Fruit fly (Drosophila melanogaster) whole organism, embryonic: Measurements from ENCODE around the gene Desat1.
A peak's percentile ranks its signal among the peaks of the same experiment; 100 is the strongest.

Experiments
- Antp ChIP-seq: fragments of 200-800 bp; sonication (Bioruptor generic); optimal IDR thresholded peaks from 3 replicates; lab custom pipeline; 2016; ENCODE audit warnings: missing biosample characterization, missing genetic modification characterization
- Bdp1 ChIP-seq: fragments of 200-800 bp; sonication (Bioruptor generic); optimal IDR thresholded peaks from 3 replicates; lab custom pipeline; 2016; ENCODE audit warnings: missing biosample characterization, missing genetic modification characterization
- Bteb2 ChIP-seq: fragments of 200-800 bp; sonication (Bioruptor generic); optimal IDR thresholded peaks from 2 replicates; lab custom pipeline; 2016; ENCODE audit warnings: missing biosample characterization, missing genetic modification characterization
- CG10565 ChIP-seq: fragments of 200-800 bp; sonication (Bioruptor generic); optimal IDR thresholded peaks from 3 replicates; lab custom pipeline; 2016; ENCODE audit warnings: missing biosample characterization, mild to moderate bottlenecking, missing genetic modification characterization
- CG11085 ChIP-seq: fragments of 200-800 bp; sonication (Bioruptor generic); IDR thresholded peaks from 2 replicates; pipeline ENCODE4 v1.3.6; 2022; ENCODE audit warnings: missing biosample characterization, missing genetic modification characterization
- CG11247 ChIP-seq: fragments of 200-800 bp; sonication (Bioruptor generic); IDR thresholded peaks from 2 replicates; pipeline ENCODE4 v1.3.6; 2022; ENCODE audit warnings: missing biosample characterization, missing genetic modification characterization
- CG1602 ChIP-seq: fragments of 200-800 bp; sonication (Bioruptor generic); optimal IDR thresholded peaks from 3 replicates; lab custom pipeline; 2016; ENCODE audit warnings: missing biosample characterization, missing genetic modification characterization
- CG17568 ChIP-seq: fragments of 200-800 bp; sonication (Bioruptor generic); optimal IDR thresholded peaks from 2 replicates; lab custom pipeline; 2018; ENCODE audit warnings: missing biosample characterization, mild to moderate bottlenecking, missing genetic modification characterization, moderate library complexity
- CG17802 ChIP-seq: fragments of 200-800 bp; sonication (Bioruptor generic); optimal IDR thresholded peaks from 2 replicates; lab custom pipeline; 2018; ENCODE audit warnings: missing biosample characterization, mild to moderate bottlenecking, missing genetic modification characterization, moderate library complexity
- CG1792 ChIP-seq: fragments of 200-800 bp; sonication (Bioruptor generic); optimal IDR thresholded peaks from 2 replicates; lab custom pipeline; 2016; ENCODE audit warnings: missing biosample characterization, missing genetic modification characterization
- CG2678 ChIP-seq: fragments of 200-800 bp; sonication (Bioruptor generic); optimal IDR thresholded peaks from 3 replicates; lab custom pipeline; 2019; ENCODE audit warnings: missing biosample characterization, mild to moderate bottlenecking, missing genetic modification characterization, moderate library complexity
- CG31388 ChIP-seq: fragments of 200-800 bp; sonication (Bioruptor generic); optimal IDR thresholded peaks from 2 replicates; lab custom pipeline; 2016; ENCODE audit warnings: missing biosample characterization, missing genetic modification characterization
- CG32532 ChIP-seq: fragments of 200-800 bp; sonication (Bioruptor generic); IDR thresholded peaks from 2 replicates; pipeline ENCODE4 v1.3.6; 2022; ENCODE audit warnings: missing biosample characterization, missing genetic modification characterization
- CG32767 ChIP-seq: fragments of 200-800 bp; sonication (Bioruptor generic); IDR thresholded peaks from 2 replicates; pipeline ENCODE4 v1.3.6; 2022; ENCODE audit warnings: missing biosample characterization, missing genetic modification characterization
- CG3847 ChIP-seq: fragments of 200-800 bp; sonication (Bioruptor generic); IDR thresholded peaks from 2 replicates; pipeline ENCODE4 v1.3.6; 2022; ENCODE audit warnings: missing biosample characterization, missing genetic modification characterization
- CG3995 ChIP-seq: fragments of 200-800 bp; sonication (Bioruptor generic); optimal IDR thresholded peaks from 3 replicates; lab custom pipeline; 2016; ENCODE audit warnings: missing biosample characterization, missing genetic modification characterization
- CG43689 ChIP-seq: fragments of 200-800 bp; sonication (Bioruptor generic); IDR thresholded peaks from 2 replicates; pipeline ENCODE4 v1.3.6; 2022; ENCODE audit warnings: missing biosample characterization, missing genetic modification characterization
- CG4820 ChIP-seq: fragments of 200-800 bp; sonication (Bioruptor generic); optimal IDR thresholded peaks from 3 replicates; lab custom pipeline; 2016; ENCODE audit warnings: missing biosample characterization, missing genetic modification characterization
- CG5180 ChIP-seq: fragments of 200-800 bp; sonication (Bioruptor generic); optimal IDR thresholded peaks from 3 replicates; lab custom pipeline; 2017; ENCODE audit warnings: missing biosample characterization, missing genetic modification characterization, mild to moderate bottlenecking, moderate library complexity, missing genetic modification reagents
- CG6654 ChIP-seq: fragments of 200-800 bp; sonication (Bioruptor generic); optimal IDR thresholded peaks from 2 replicates; lab custom pipeline; 2017; ENCODE audit warnings: missing biosample characterization, mild to moderate bottlenecking, missing genetic modification characterization
- CG7271 ChIP-seq: fragments of 200-800 bp; sonication (Bioruptor generic); optimal IDR thresholded peaks from 2 replicates; lab custom pipeline; 2018; ENCODE audit warnings: missing biosample characterization, mild to moderate bottlenecking, missing genetic modification characterization, moderate library complexity
- CG8281 ChIP-seq: fragments of 200-800 bp; sonication (Bioruptor generic); optimal IDR thresholded peaks from 2 replicates; lab custom pipeline; 2018; ENCODE audit warnings: missing biosample characterization, mild to moderate bottlenecking, missing genetic modification characterization, moderate library complexity
- CG8290 ChIP-seq, 3 experiments: fragments of 200-800 bp; sonication (Bioruptor generic); optimal IDR thresholded peaks; 2 replicates each; lab custom pipeline; 2016 to 2019; ENCODE audit warnings: missing biosample characterization in 3 of 3, missing genetic modification characterization in 3 of 3, mild to moderate bottlenecking in 2 of 3, moderate library complexity in 1 of 3
- CG8765 ChIP-seq: fragments of 200-800 bp; sonication (Bioruptor generic); IDR thresholded peaks from 2 replicates; pipeline ENCODE4 v1.3.6; 2022; ENCODE audit warnings: missing biosample characterization, missing genetic modification characterization
- CG9437 ChIP-seq: fragments of 200-800 bp; sonication (Bioruptor generic); optimal IDR thresholded peaks from 2 replicates; lab custom pipeline; 2018; ENCODE audit warnings: missing biosample characterization, mild to moderate bottlenecking, missing genetic modification characterization
- CG9727 ChIP-seq: fragments of 200-800 bp; sonication (Bioruptor generic); optimal IDR thresholded peaks from 3 replicates; lab custom pipeline; 2017; ENCODE audit warnings: missing biosample characterization, mild to moderate bottlenecking, missing genetic modification characterization
- CG9817 ChIP-seq: fragments of 200-800 bp; sonication (Bioruptor generic); optimal IDR thresholded peaks from 2 replicates; lab custom pipeline; 2018; ENCODE audit warnings: missing biosample characterization, mild to moderate bottlenecking, missing genetic modification characterization, moderate library complexity
- CG9876 ChIP-seq: fragments of 200-800 bp; sonication (Bioruptor generic); optimal IDR thresholded peaks from 2 replicates; lab custom pipeline; 2016; ENCODE audit warnings: missing biosample characterization, missing genetic modification characterization
- D19B ChIP-seq: fragments of 200-800 bp; sonication (Bioruptor generic); optimal IDR thresholded peaks from 2 replicates; lab custom pipeline; 2017; ENCODE audit warnings: missing biosample characterization, mild to moderate bottlenecking, missing genetic modification characterization
- Dad ChIP-seq: fragments of 200-800 bp; sonication (Bioruptor generic); optimal IDR thresholded peaks from 3 replicates; lab custom pipeline; 2016; ENCODE audit warnings: missing biosample characterization, missing genetic modification characterization
- E2f1 ChIP-seq: fragments of 200-800 bp; sonication (Bioruptor generic); IDR thresholded peaks from 2 replicates; pipeline ENCODE4 v1.3.6; 2022; ENCODE audit warnings: missing biosample characterization, missing genetic modification characterization
- HmgD ChIP-seq: fragments of 200-800 bp; sonication (Bioruptor generic); optimal IDR thresholded peaks from 3 replicates; lab custom pipeline; 2016; ENCODE audit warnings: missing biosample characterization, missing genetic modification characterization
- Hr51 ChIP-seq, 2 experiments: fragments of 200-800 bp; sonication (Bioruptor generic); optimal IDR thresholded peaks; 2 replicates in 1 of 2; 3 replicates in 1 of 2; lab custom pipeline; 2016 to 2018; ENCODE audit warnings: missing biosample characterization in 2 of 2, missing genetic modification characterization in 2 of 2, mild to moderate bottlenecking in 1 of 2, moderate library complexity in 1 of 2
- MBD-R2 ChIP-seq: fragments of 200-800 bp; sonication (Bioruptor generic); IDR thresholded peaks from 2 replicates; pipeline ENCODE4 v1.3.6; 2022; ENCODE audit warnings: missing biosample characterization, missing genetic modification characterization
- Mad ChIP-seq: fragments of 200-800 bp; sonication (Bioruptor generic); optimal IDR thresholded peaks from 2 replicates; lab custom pipeline; 2016; ENCODE audit warnings: missing biosample characterization, missing genetic modification characterization
- Sry-β ChIP-seq: fragments of 200-800 bp; sonication (Bioruptor generic); optimal IDR thresholded peaks from 2 replicates; lab custom pipeline; 2018; ENCODE audit warnings: missing biosample characterization, mild to moderate bottlenecking, missing genetic modification characterization, moderate library complexity
- Ssrp ChIP-seq: fragments of 200-800 bp; sonication (Bioruptor generic); optimal IDR thresholded peaks from 2 replicates; lab custom pipeline; 2018; ENCODE audit warnings: missing biosample characterization, mild to moderate bottlenecking, missing genetic modification characterization, moderate library complexity
- Trl ChIP-seq, 3 experiments: fragments of >200 bp in 2 of 3; fragments of 200-800 bp in 1 of 3; sonication (Bioruptor generic) in 1 of 3; optimal IDR thresholded peaks; 2 replicates in 1 of 3; 3 replicates in 2 of 3; lab custom pipeline; 2016 to 2017; ENCODE audit warnings: missing biosample characterization in 1 of 3, missing genetic modification characterization in 1 of 3
- dimm ChIP-seq: fragments of 200-800 bp; sonication (Bioruptor generic); IDR thresholded peaks from 2 replicates; pipeline ENCODE4 v1.3.6; 2022; ENCODE audit warnings: missing biosample characterization, missing genetic modification characterization
- eve ChIP-seq, 2 experiments: fragments of >200 bp; optimal IDR thresholded peaks; 2 replicates each; lab custom pipeline; 2017; ENCODE audit warnings: missing biosample characterization in 2 of 2, missing genetic modification characterization in 2 of 2
- fd96Cb ChIP-seq: fragments of 200-800 bp; sonication (Bioruptor generic); optimal IDR thresholded peaks from 2 replicates; lab custom pipeline; 2018; ENCODE audit warnings: missing biosample characterization, mild to moderate bottlenecking, missing genetic modification characterization, moderate library complexity
- gsb-n ChIP-seq: fragments of 200-800 bp; sonication (Bioruptor generic); optimal IDR thresholded peaks from 3 replicates; lab custom pipeline; 2018; ENCODE audit warnings: missing biosample characterization, mild to moderate bottlenecking, missing genetic modification characterization
- h ChIP-seq: fragments of >200 bp; optimal IDR thresholded peaks from 2 replicates; lab custom pipeline; 2017
- klu ChIP-seq: fragments of 200-800 bp; sonication (Bioruptor generic); IDR thresholded peaks from 2 replicates; pipeline ENCODE4 v1.3.6; 2022; ENCODE audit warnings: missing biosample characterization, missing genetic modification characterization
- mirr ChIP-seq: fragments of 200-800 bp; sonication (Bioruptor generic); optimal IDR thresholded peaks from 3 replicates; lab custom pipeline; 2018; ENCODE audit warnings: missing biosample characterization, mild to moderate bottlenecking, missing genetic modification characterization
- pho ChIP-seq: fragments of 200-800 bp; sonication (Bioruptor generic); optimal IDR thresholded peaks from 2 replicates; lab custom pipeline; 2016; ENCODE audit warnings: missing biosample characterization, missing genetic modification characterization
- ro ChIP-seq: fragments of 200-800 bp; sonication (Bioruptor generic); IDR thresholded peaks from 2 replicates; pipeline ENCODE4 v1.3.6; 2022; ENCODE audit warnings: missing biosample characterization, missing genetic modification characterization
- run ChIP-seq: fragments of 200-800 bp; sonication (Bioruptor generic); optimal IDR thresholded peaks from 3 replicates; lab custom pipeline; 2018; ENCODE audit warnings: missing biosample characterization, mild to moderate bottlenecking, missing genetic modification characterization
- salm ChIP-seq: fragments of 200-800 bp; sonication (Bioruptor generic); optimal IDR thresholded peaks from 2 replicates; lab custom pipeline; 2018; ENCODE audit warnings: missing biosample characterization, mild to moderate bottlenecking, missing genetic modification characterization
- sim ChIP-seq: fragments of 200-800 bp; sonication (Bioruptor generic); IDR thresholded peaks from 2 replicates; pipeline ENCODE4 v1.3.6; 2022; ENCODE audit warnings: missing biosample characterization, missing genetic modification characterization
- wek ChIP-seq: fragments of 200-800 bp; sonication (Bioruptor generic); optimal IDR thresholded peaks from 3 replicates; lab custom pipeline; 2018; ENCODE audit warnings: missing biosample characterization, mild to moderate bottlenecking, missing genetic modification characterization, moderate library complexity
- zen ChIP-seq: fragments of 200-800 bp; sonication (Bioruptor generic); optimal IDR thresholded peaks from 3 replicates; lab custom pipeline; 2018; ENCODE audit warnings: missing biosample characterization, mild to moderate bottlenecking, missing genetic modification characterization, moderate library complexity

Gene Desat1

DNA sequence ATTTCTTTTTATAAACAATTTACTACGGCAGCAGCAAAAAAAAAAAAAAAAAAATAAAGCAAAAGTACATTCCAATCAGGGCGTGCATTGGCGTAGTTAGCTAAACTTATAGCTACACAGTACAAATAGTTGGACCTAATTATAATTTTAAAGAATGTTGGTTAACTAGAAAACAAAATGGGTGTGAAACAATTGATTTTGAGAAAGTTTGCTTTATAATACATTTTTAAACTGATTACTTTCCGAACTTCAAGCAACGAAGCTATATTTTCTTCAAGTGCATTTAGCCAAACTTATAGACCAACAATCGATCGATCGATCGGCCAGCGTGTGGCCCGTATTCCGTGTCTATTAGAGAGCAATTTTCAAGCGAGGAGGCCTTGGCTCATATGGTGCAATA, 12.0 kb downstream of the Desat1 start (continued):
- TF ChIP-seq CG1602 (GFP tag; lab: Kevin White, UChicago) (no peak), salm (tag; lab: Kevin White, UChicago) (no peak), E2f1 (GFP tag; lab: Robert Waterston, UW) (no peak), CG43689 (no peak), CG3995 (no peak), CG10565 (GFP tag; lab: Kevin White, UChicago) (no peak), eve (GFP tag; optimal IDR thresholded peaks at IDR 0.05; lab: Kevin White, UChicago) (no peak), zen (tag; lab: Kevin White, UChicago) (no peak), ro (GFP tag; lab: Robert Waterston, UW) (no peak), Bteb2 (GFP tag; lab: Kevin White, UChicago) (no peak), sim (GFP tag; lab: Robert Waterston, UW) (no peak), CG9876 (GFP tag; lab: Kevin White, UChicago) (no peak), Ssrp (tag; lab: Kevin White, UChicago) (peak; percentile 4), D19B (no peak), Trl (optimal IDR thresholded peaks at IDR 0.05; lab: Kevin White, UChicago) (no peak), Trl (GFP tag; optimal IDR thresholded peaks at IDR 0.05; lab: Kevin White, UChicago) (peak; percentile 0), CG9437 (GFP tag; lab: Kevin White, UChicago) (peak; percentile 5), CG31388 (GFP tag; lab: Kevin White, UChicago) (no peak), wek (GFP tag; lab: Kevin White, UChicago) (no peak), dimm (GFP tag; lab: Robert Waterston, UW) (no peak), CG32532 (no peak), CG9727 (GFP tag; lab: Kevin White, UChicago) (no peak), pho (GFP tag; lab: Kevin White, UChicago) (no peak), CG8765 (no peak), Sry-β (GFP tag; lab: Kevin White, UChicago) (no peak), CG17568 (GFP tag; lab: Kevin White, UChicago) (no peak), HmgD (GFP tag; lab: Kevin White, UChicago) (no peak), CG6654 (GFP tag; lab: Kevin White, UChicago) (no peak), CG1792 (GFP tag; lab: Kevin White, UChicago) (no peak), fd96Cb (tag; lab: Kevin White, UChicago) (peak; percentile 18), CG11247 (GFP tag; lab: Robert Waterston, UW) (no peak), CG32767 (GFP tag; lab: Robert Waterston, UW) (no peak), run (tag; lab: Kevin White, UChicago) (no peak), CG7271 (no peak), Dad (GFP tag; lab: Kevin White, UChicago) (no peak), Antp (no peak), CG8281 (tag; lab: Kevin White, UChicago) (no peak), CG17802 (no peak), klu (GFP tag; lab: Robert Waterston, UW) (no peak), CG9817 (tag; lab: Kevin White, UChicago) (peak; percentile 3), CG11085 (no peak), CG5180 (GFP tag; lab: Kevin White, UChicago) (no peak), gsb-n (tag; lab: Kevin White, UChicago) (no peak), CG4820 (GFP tag; lab: Kevin White, UChicago) (no peak), CG8290 (GFP tag; optimal IDR thresholded peaks at IDR 0.05; lab: Kevin White, UChicago) (no peak), CG8290 (tag; optimal IDR thresholded peaks at IDR 0.05; lab: Kevin White, UChicago) (peak in 1 of 2 experiments; percentile 65), Hr51 (GFP tag; optimal IDR thresholded peaks at IDR 0.05; lab: Kevin White, UChicago) (peak in 1 of 2 experiments; percentile 77), Mad (GFP tag; lab: Kevin White, UChicago) (no peak), CG3847 (no peak), CG2678 (tag; lab: Kevin White, UChicago) (no peak), mirr (GFP tag; lab: Kevin White, UChicago) (no peak), MBD-R2 (GFP tag; lab: Robert Waterston, UW) (no peak), h (lab: Kevin White, UChicago) (no peak), Bdp1 (no peak)
